Worm (Caenorhabditis elegans) whole organism, L4 larva: ENCODE results near the gene ZC373.2.
A peak's percentile ranks its signal among the peaks of the same experiment; 100 is the strongest.

Experiments used
- F10B5.3 ChIP-seq: sonication (generic microtip); optimal IDR thresholded peaks from 2 replicates; lab custom pipeline; 2016; ENCODE audit warnings: mild to moderate bottlenecking, missing genetic modification characterization, missing compliant biosample characterization
- R02D3.7 ChIP-seq: fragments of 150-350 bp; sonication (generic microtip); optimal IDR thresholded peaks from 3 replicates; lab custom pipeline; 2014; ENCODE audit warnings: missing biosample characterization, missing genetic modification characterization
- aha-1 ChIP-seq: fragments of 150-350 bp; peaks from one replicate; lab custom pipeline; 2014; ENCODE audit warnings: missing biosample characterization, missing genetic modification characterization
- aly-2 ChIP-seq: sonication (generic microtip); optimal IDR thresholded peaks from 2 replicates; lab custom pipeline; 2018; ENCODE audit warnings: missing biosample characterization, missing genetic modification characterization
- arid-1 ChIP-seq: fragments of 200-800 bp; sonication (Bioruptor generic); conservative IDR thresholded peaks from 2 replicates; pipeline ENCODE4 v1.3.6; 2022; ENCODE audit warnings: missing genetic modification reagents, missing genetic modification characterization, missing compliant biosample characterization
- ceh-20 ChIP-seq: fragments of 200-800 bp; sonication (Bioruptor generic); IDR thresholded peaks from 2 replicates; pipeline ENCODE4 v1.3.6; 2022; ENCODE audit warnings: missing genetic modification reagents, missing genetic modification characterization, missing compliant biosample characterization
- ceh-32 ChIP-seq: sonication (generic microtip); optimal IDR thresholded peaks from 2 replicates; lab custom pipeline; 2016; ENCODE audit warnings: mild to moderate bottlenecking, missing genetic modification characterization, missing compliant biosample characterization; ENCODE audit not compliant: poor library complexity
- ceh-44 ChIP-seq: fragments of 200-800 bp; sonication (Bioruptor generic); IDR thresholded peaks from 2 replicates; pipeline ENCODE4 v1.3.6; 2022; ENCODE audit warnings: missing genetic modification reagents, missing genetic modification characterization, missing compliant biosample characterization
- ceh-62 ChIP-seq: sonication (generic microtip); optimal IDR thresholded peaks from 2 replicates; lab custom pipeline; 2017; ENCODE audit warnings: missing biosample characterization, missing genetic modification characterization
- ctbp-1 ChIP-seq: fragments of 200-800 bp; sonication (Bioruptor generic); IDR thresholded peaks from 2 replicates; pipeline ENCODE4 v1.3.6; 2022; ENCODE audit warnings: missing genetic modification reagents, missing genetic modification characterization, missing compliant biosample characterization
- daf-12 ChIP-seq: fragments of 150-350 bp; optimal IDR thresholded peaks from 2 replicates; lab custom pipeline; 2014; ENCODE audit warnings: missing biosample characterization, missing genetic modification reagents, missing genetic modification characterization
- daf-16 ChIP-seq, 3 experiments: sonication (generic microtip); optimal IDR thresholded peaks; 2 replicates each; lab custom pipeline; 2016 to 2017; ENCODE audit warnings: missing genetic modification characterization in 3 of 3, missing genetic modification reagents in 3 of 3, mild to moderate bottlenecking in 2 of 3, missing compliant biosample characterization in 2 of 3, missing biosample characterization in 1 of 3, moderate library complexity in 1 of 3
- dmd-6 ChIP-seq: fragments of 200-800 bp; sonication (Bioruptor generic); IDR thresholded peaks from 2 replicates; pipeline ENCODE4 v1.3.6; 2022; ENCODE audit warnings: missing genetic modification reagents, missing genetic modification characterization, missing compliant biosample characterization
- dmd-9 ChIP-seq: fragments of 200-800 bp; sonication (Bioruptor generic); IDR thresholded peaks from 2 replicates; pipeline ENCODE4 v1.3.6; 2022; ENCODE audit warnings: missing genetic modification reagents, missing genetic modification characterization, missing compliant biosample characterization
- dve-1 ChIP-seq: sonication (generic microtip); optimal IDR thresholded peaks from 2 replicates; lab custom pipeline; 2017; ENCODE audit warnings: antibody characterized with exemption, mild to moderate bottlenecking, missing genetic modification characterization, missing compliant biosample characterization; ENCODE audit not compliant: insufficient read depth
- egl-27 ChIP-seq: sonication (generic microtip); optimal IDR thresholded peaks from 3 replicates; lab custom pipeline; 2017; ENCODE audit warnings: missing biosample characterization, missing genetic modification reagents, missing genetic modification characterization
- fos-1 ChIP-seq: fragments of 150-350 bp; optimal IDR thresholded peaks from 2 replicates; lab custom pipeline; 2014; ENCODE audit warnings: missing biosample characterization, missing genetic modification characterization
- gei-8 ChIP-seq: fragments of 200-800 bp; sonication (Bioruptor generic); optimal IDR thresholded peaks from 2 replicates; lab custom pipeline; 2018; ENCODE audit warnings: mild to moderate bottlenecking, missing genetic modification characterization, missing compliant biosample characterization
- hif-1 ChIP-seq, 2 experiments: sonication (generic microtip); optimal IDR thresholded peaks; 2 replicates each; lab custom pipeline; 2016 to 2017; ENCODE audit warnings: missing compliant biosample characterization in 2 of 2, missing genetic modification characterization in 2 of 2, missing genetic modification reagents in 2 of 2, missing genotype in 2 of 2, mild to moderate bottlenecking in 1 of 2
- hlh-11 ChIP-seq: fragments of 200-800 bp; sonication (Bioruptor generic); optimal IDR thresholded peaks from 2 replicates; lab custom pipeline; 2018; ENCODE audit warnings: mild to moderate bottlenecking, missing genetic modification characterization, missing compliant biosample characterization
- hlh-30 ChIP-seq: sonication (generic microtip); optimal IDR thresholded peaks from 2 replicates; lab custom pipeline; 2017; ENCODE audit warnings: antibody characterized with exemption, mild to moderate bottlenecking, missing genetic modification characterization, missing compliant biosample characterization; ENCODE audit not compliant: insufficient read depth
- lin-13 ChIP-seq: fragments of 150-350 bp; optimal IDR thresholded peaks from 2 replicates; lab custom pipeline; 2014; ENCODE audit warnings: missing biosample characterization, missing genetic modification reagents, missing genetic modification characterization
- lin-29 ChIP-seq: fragments of 200-800 bp; sonication (Bioruptor generic); IDR thresholded peaks from 2 replicates; pipeline ENCODE4 v1.3.6; 2022; ENCODE audit warnings: missing genetic modification reagents, missing genetic modification characterization, missing compliant biosample characterization
- lin-38 ChIP-seq: fragments of 200-800 bp; sonication (Bioruptor generic); IDR thresholded peaks from 2 replicates; pipeline ENCODE4 v1.3.6; 2022; ENCODE audit warnings: missing genetic modification reagents, missing genetic modification characterization, missing compliant biosample characterization
- lsy-2 ChIP-seq, 2 experiments: fragments of 150-350 bp in 1 of 2; sonication (generic microtip) in 1 of 2; optimal IDR thresholded peaks; 2 replicates each; lab custom pipeline; 2014 to 2017; ENCODE audit warnings: missing biosample characterization in 2 of 2, missing genetic modification characterization in 2 of 2
- mdt-29 ChIP-seq: fragments of 200-800 bp; sonication (Bioruptor generic); IDR thresholded peaks from 2 replicates; pipeline ENCODE4 v1.3.6; 2022; ENCODE audit warnings: missing genetic modification reagents, missing genetic modification characterization, missing compliant biosample characterization
- mes-2 ChIP-seq: sonication (generic microtip); optimal IDR thresholded peaks from 2 replicates; lab custom pipeline; 2016; ENCODE audit warnings: missing genotype, mild to moderate bottlenecking, missing genetic modification characterization, missing compliant biosample characterization; ENCODE audit not compliant: poor library complexity, severe bottlenecking
- mxl-3 ChIP-seq: fragments of 200-800 bp; sonication (Bioruptor generic); optimal IDR thresholded peaks from 2 replicates; lab custom pipeline; 2018; ENCODE audit warnings: mild to moderate bottlenecking, missing genetic modification characterization, missing compliant biosample characterization
- nhr-25 ChIP-seq: sonication (generic microtip); optimal IDR thresholded peaks from 2 replicates; lab custom pipeline; 2017; ENCODE audit warnings: missing genetic modification characterization, mild to moderate bottlenecking, missing compliant biosample characterization, antibody characterized with exemption, moderate library complexity, borderline replicate concordance; ENCODE audit not compliant: insufficient read depth
- nhr-28 ChIP-seq: fragments of 150-350 bp; optimal IDR thresholded peaks from 2 replicates; lab custom pipeline; 2014; ENCODE audit warnings: missing biosample characterization, missing genetic modification characterization
- nhr-41 ChIP-seq: fragments of 200-800 bp; sonication (Bioruptor generic); IDR thresholded peaks from 2 replicates; pipeline ENCODE4 v1.3.6; 2022; ENCODE audit warnings: missing genetic modification reagents, missing genetic modification characterization, missing compliant biosample characterization
- nhr-48 ChIP-seq: sonication (generic microtip); optimal IDR thresholded peaks from 2 replicates; lab custom pipeline; 2016; ENCODE audit warnings: mild to moderate bottlenecking, missing genetic modification characterization, missing compliant biosample characterization
- nhr-77 ChIP-seq: fragments of 150-350 bp; optimal IDR thresholded peaks from 2 replicates; lab custom pipeline; 2014; ENCODE audit warnings: missing biosample characterization, missing genetic modification characterization
- php-3 ChIP-seq: fragments of 200-800 bp; sonication (Bioruptor generic); IDR thresholded peaks from 2 replicates; pipeline ENCODE4 v1.3.6; 2022; ENCODE audit warnings: missing genetic modification reagents, missing genetic modification characterization, missing compliant biosample characterization
- pqm-1 ChIP-seq: sonication (generic microtip); optimal IDR thresholded peaks from 2 replicates; lab custom pipeline; 2017; ENCODE audit warnings: missing biosample characterization, missing genetic modification characterization
- sdz-12 ChIP-seq: fragments of 200-800 bp; sonication (Bioruptor generic); optimal IDR thresholded peaks from 2 replicates; lab custom pipeline; 2018; ENCODE audit warnings: mild to moderate bottlenecking, missing genetic modification characterization, missing compliant biosample characterization
- set-16 ChIP-seq: fragments of 200-800 bp; sonication (Bioruptor generic); IDR thresholded peaks from 2 replicates; pipeline ENCODE4 v1.3.6; 2022; ENCODE audit warnings: missing genetic modification reagents, missing genetic modification characterization, missing compliant biosample characterization
- spr-1 ChIP-seq: sonication (generic microtip); optimal IDR thresholded peaks from 2 replicates; lab custom pipeline; 2016; ENCODE audit warnings: mild to moderate bottlenecking, missing genetic modification characterization, missing compliant biosample characterization
- tra-1 ChIP-seq: fragments of 200-800 bp; sonication (Bioruptor generic); IDR thresholded peaks from 2 replicates; pipeline ENCODE4 v1.3.6; 2022; ENCODE audit warnings: missing genetic modification reagents, missing genetic modification characterization, missing compliant biosample characterization
- unc-130 ChIP-seq: sonication (generic microtip); optimal IDR thresholded peaks from 2 replicates; lab custom pipeline; 2016; ENCODE audit warnings: missing genetic modification reagents, missing genetic modification characterization, missing compliant biosample characterization
- unc-39 ChIP-seq: sonication (generic microtip); optimal IDR thresholded peaks from 2 replicates; lab custom pipeline; 2017; ENCODE audit warnings: missing biosample characterization, missing genetic modification characterization
- unc-62 ChIP-seq, 3 experiments: fragments of 150-350 bp in 1 of 3; sonication (generic microtip); optimal IDR thresholded peaks in 2 of 3; peaks in 1 of 3; 1 replicate in 1 of 3; 2 replicates in 2 of 3; lab custom pipeline; 2014 to 2017; ENCODE audit warnings: missing biosample characterization in 3 of 3, missing genetic modification characterization in 3 of 3, missing genetic modification reagents in 3 of 3, missing genotype in 1 of 3
- zag-1 ChIP-seq: fragments of 150-350 bp; optimal IDR thresholded peaks from 2 replicates; lab custom pipeline; 2014; ENCODE audit warnings: missing biosample characterization, missing genetic modification characterization
- zfp-2 ChIP-seq: sonication (generic microtip); optimal IDR thresholded peaks from 2 replicates; lab custom pipeline; 2016; ENCODE audit warnings: mild to moderate bottlenecking, missing genetic modification characterization, missing compliant biosample characterization
- zip-11 ChIP-seq: fragments of 200-800 bp; sonication (Bioruptor generic); IDR thresholded peaks from 2 replicates; pipeline ENCODE4 v1.3.6; 2022; ENCODE audit warnings: missing genetic modification characterization, missing compliant biosample characterization
- zip-2 ChIP-seq: fragments of 150-350 bp; optimal IDR thresholded peaks from 2 replicates; lab custom pipeline; 2014; ENCODE audit warnings: missing biosample characterization, missing genetic modification characterization
- ztf-7 ChIP-seq: fragments of 150-350 bp; optimal IDR thresholded peaks from 2 replicates; lab custom pipeline; 2014; ENCODE audit warnings: missing biosample characterization, missing genetic modification characterization

The ZC373.2 gene

ce11 chrX:10053742-10054409 lies 4.4 kb downstream of the ZC373.2 start, which contains the start of gene cbs-1:
Gene cbs-1, plus strand, starts transcription at chrX:10054275.
- TF ChIP-seq gei-8 (no peak), dve-1 (peak; percentile 76), hlh-11 (tag; lab: Kevin White, UChicago) (peak; percentile 29), lin-38 (no peak), dmd-6 (peak; percentile 15; the same call in 1 of the 2 replicates), php-3 (GFP tag; lab: Robert Waterston, UW) (peak; percentile 89), hlh-30 (peak; percentile 0), nhr-48 (tag; lab: Kevin White, UChicago) (peak; percentile 12), nhr-28 (tag; lab: Kevin White, UChicago) (peak; percentile 5), ctbp-1 (no peak), F10B5.3 (tag; lab: Kevin White, UChicago) (no peak), daf-16 (GFP tag; optimal IDR thresholded peaks at IDR 0.05; lab: Kevin White, UChicago) (no peak), daf-16 (tag; optimal IDR thresholded peaks at IDR 0.05; lab: Kevin White, UChicago) (peak; percentile 82), unc-62 (GFP tag; optimal IDR thresholded peaks at IDR 0.05 in 1 of 2; lab: Kevin White, UChicago) (peak in 1 of 2 experiments; percentile 86), unc-62 (tag; optimal IDR thresholded peaks at IDR 0.05; lab: Kevin White, UChicago) (no peak)

DNA sequence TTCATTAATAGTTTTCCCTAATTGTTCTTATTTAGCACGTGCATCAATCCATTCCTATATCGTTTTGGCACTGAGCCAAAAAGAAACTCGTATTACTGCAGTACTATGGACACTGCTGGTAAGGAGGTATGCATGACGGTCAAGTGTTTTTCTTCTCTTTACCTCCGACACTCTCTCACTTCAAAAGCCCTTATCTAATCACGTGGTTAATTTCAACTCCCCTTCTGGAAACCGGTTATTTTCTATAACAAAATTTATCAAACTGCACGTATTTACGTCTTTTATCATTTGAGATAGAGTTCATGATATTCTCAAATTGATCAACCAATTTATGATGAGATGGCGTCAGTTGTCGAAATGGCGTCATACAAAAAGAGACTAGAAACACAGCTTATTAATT lies 6.6 kb downstream of the ZC373.2 start:
- TF ChIP-seq daf-12 (tag; lab: Kevin White, UChicago), result no peak
- TF ChIP-seq lin-29 (GFP tag; lab: Robert Waterston, UW), result no peak
- no peak for TF ChIP-seq arid-1 (GFP tag; lab: Robert Waterston, UW)
- TF ChIP-seq sdz-12 (GFP tag; lab: Kevin White, UChicago), result no peak
- TF ChIP-seq ceh-32 (tag; lab: Kevin White, UChicago), result no peak
- no peak for TF ChIP-seq zag-1 (tag; lab: Kevin White, UChicago)
- TF ChIP-seq nhr-77 (tag; lab: Kevin White, UChicago), result peak; percentile 57
- TF ChIP-seq nhr-41 (GFP tag; lab: Robert Waterston, UW), result no peak
- no peak for TF ChIP-seq ceh-44 (GFP tag; lab: Robert Waterston, UW)
- TF ChIP-seq ceh-62, result no peak
- no peak for TF ChIP-seq aly-2 (tag; lab: Kevin White, UChicago)
- TF ChIP-seq mes-2 (tag; lab: Kevin White, UChicago), result no peak
- TF ChIP-seq ceh-20 (GFP tag; lab: Robert Waterston, UW), result peak; percentile 64
- TF ChIP-seq unc-39, result no peak
- TF ChIP-seq tra-1 (GFP tag; lab: Robert Waterston, UW), result peak; percentile 52; the same call in 1 of the 2 replicates
- no peak for TF ChIP-seq zip-11
- TF ChIP-seq unc-130, result no peak
- no peak for TF ChIP-seq dmd-9
- TF ChIP-seq unc-62 (GFP tag; optimal IDR thresholded peaks at IDR 0.05 in 1 of 2; lab: Kevin White, UChicago), result peak in 1 of 2 experiments; percentile 88
- no peak for TF ChIP-seq unc-62 (tag; optimal IDR thresholded peaks at IDR 0.05; lab: Kevin White, UChicago)
- no peak for TF ChIP-seq ztf-7
- TF ChIP-seq lin-13, result peak; percentile 33
- no peak for TF ChIP-seq ctbp-1
- peak; percentile 100 for TF ChIP-seq aha-1 (tag; lab: Kevin White, UChicago)
- no peak for TF ChIP-seq set-16
- no peak for TF ChIP-seq F10B5.3 (tag; lab: Kevin White, UChicago)
- no peak for TF ChIP-seq zfp-2 (tag; lab: Kevin White, UChicago)
- peak; percentile 94 to 98 for TF ChIP-seq hif-1 (tag; optimal IDR thresholded peaks at IDR 0.05; lab: Kevin White, UChicago)
- no peak for TF ChIP-seq egl-27 (tag; lab: Kevin White, UChicago)
- peak; percentile 43 for TF ChIP-seq zip-2 (tag; lab: Kevin White, UChicago)
- TF ChIP-seq dve-1, result peak; percentile 91
- TF ChIP-seq mdt-29 (GFP tag; lab: Robert Waterston, UW), result 0 out of 2 replicates have a peak, but pooled peaks have one; percentile 53
- TF ChIP-seq lsy-2 (tag; optimal IDR thresholded peaks at IDR 0.05; lab: Kevin White, UChicago), result no peak
- peak; percentile 19 for TF ChIP-seq nhr-25 (tag; lab: Kevin White, UChicago)
- TF ChIP-seq pqm-1, result peak; percentile 28
- no peak for TF ChIP-seq fos-1
- TF ChIP-seq spr-1 (tag; lab: Kevin White, UChicago), result peak; percentile 33
- TF ChIP-seq mxl-3 (GFP tag; lab: Kevin White, UChicago), result no peak
- TF ChIP-seq R02D3.7 (tag; lab: Kevin White, UChicago), result no peak
